Fruit fly (Drosophila melanogaster) Kc167 (cell line): ENCODE measurements around the gene CG12010.

Experiments
- Myc ChIP-seq: fragments of >200 bp; optimal IDR thresholded peaks from 2 replicates; lab custom pipeline; 2017; ENCODE audit warnings: missing external identifiers
- Sin3A ChIP-seq: fragments of >200 bp; optimal IDR thresholded peaks from 2 replicates; lab custom pipeline; 2018; ENCODE audit warnings: missing external identifiers
- h ChIP-seq: fragments of >200 bp; optimal IDR thresholded peaks from 3 replicates; lab custom pipeline; 2018; ENCODE audit warnings: missing external identifiers
- insv ChIP-seq: fragments of >200 bp; optimal IDR thresholded peaks from 3 replicates; lab custom pipeline; 2018; ENCODE audit warnings: missing external identifiers
- psq ChIP-seq: fragments of >200 bp; optimal IDR thresholded peaks from 2 replicates; lab custom pipeline; 2017; ENCODE audit warnings: missing external identifiers
- ttk ChIP-seq: sonication (Bioruptor generic); optimal IDR thresholded peaks from 2 replicates; lab custom pipeline; 2017; ENCODE audit warnings: missing external identifiers

Gene CG12010

DNA sequence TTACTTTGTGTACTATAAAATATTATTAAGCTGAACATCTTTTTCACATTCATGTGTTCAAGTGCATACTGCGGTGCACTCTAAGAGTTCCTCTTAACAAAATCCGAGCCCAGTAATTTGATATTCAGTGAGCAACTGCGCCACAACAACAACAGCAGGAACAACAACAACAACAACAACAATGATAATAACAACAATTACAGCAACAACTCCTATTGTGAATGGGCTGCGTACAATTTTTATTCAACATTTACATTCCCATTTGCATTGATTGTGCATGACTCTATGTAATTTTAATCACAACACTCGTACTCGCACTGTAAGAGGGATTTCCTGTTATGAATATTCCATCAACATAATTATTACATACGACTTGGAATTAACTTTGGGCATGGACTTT, 13.5 kb downstream of the CG12010 start:
- TF ChIP-seq h (lab: Kevin White, UChicago) (no peak), psq (no peak), Sin3A (lab: Kevin White, UChicago) (no peak), ttk (lab: Kevin White, UChicago) (no peak), Myc (lab: Kevin White, UChicago) (no peak), insv (lab: Kevin White, UChicago) (no peak)

- no peak for TF ChIP-seq ttk (lab: Kevin White, UChicago)
- TF ChIP-seq Sin3A (lab: Kevin White, UChicago) = no peak
- no peak for TF ChIP-seq insv (lab: Kevin White, UChicago)
- TF ChIP-seq h (lab: Kevin White, UChicago) = no peak
- TF ChIP-seq Myc (lab: Kevin White, UChicago) = no peak
These were observed 14.9 kb downstream of the CG12010 start for dm6 chr3L:3388708-3389665.

dm6 chr3L:3389666-3390059, 15.6 kb downstream of the CG12010 start:
- no peak for TF ChIP-seq ttk (lab: Kevin White, UChicago)
- peak; percentile 46 for TF ChIP-seq h (lab: Kevin White, UChicago)

- TF ChIP-seq Myc (lab: Kevin White, UChicago) (no peak), insv (lab: Kevin White, UChicago) (no peak), psq (no peak), Sin3A (lab: Kevin White, UChicago) (no peak), ttk (lab: Kevin White, UChicago) (no peak), h (lab: Kevin White, UChicago) (no peak)
These were observed 16.4 kb downstream of the CG12010 start for dm6 chr3L:3390525-3390924.

DNA sequence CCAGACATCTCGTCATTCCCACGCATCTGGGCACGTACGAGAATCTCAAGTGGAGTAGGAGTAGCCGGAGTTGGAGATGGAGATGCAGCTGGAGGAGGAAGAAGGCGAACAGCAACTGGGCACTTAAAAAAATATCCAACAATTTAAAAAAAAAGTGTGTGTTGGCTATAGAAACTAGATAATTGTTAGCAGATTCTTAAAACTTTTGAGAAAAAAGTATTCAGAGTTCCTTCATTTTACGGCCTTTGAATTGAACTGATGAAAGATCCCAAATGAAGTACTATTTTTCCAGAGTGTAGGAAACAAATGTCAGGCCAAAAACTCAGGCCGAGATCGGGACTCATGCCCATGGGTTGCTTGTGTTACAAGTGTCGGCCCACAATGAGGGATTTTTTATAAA, 17.8 kb downstream of the CG12010 start:
- no peak for TF ChIP-seq h (lab: Kevin White, UChicago)
- TF ChIP-seq Sin3A (lab: Kevin White, UChicago) = no peak
- no peak for TF ChIP-seq insv (lab: Kevin White, UChicago)
- no peak for TF ChIP-seq psq
- no peak for TF ChIP-seq ttk (lab: Kevin White, UChicago)
- TF ChIP-seq Myc (lab: Kevin White, UChicago) = no peak

- TF ChIP-seq insv (lab: Kevin White, UChicago) (no peak), psq (no peak), ttk (lab: Kevin White, UChicago) (no peak), Myc (lab: Kevin White, UChicago) (no peak), Sin3A (lab: Kevin White, UChicago) (no peak), h (lab: Kevin White, UChicago) (no peak)
These were observed 20.1 kb downstream of the CG12010 start for dm6 chr3L:3393951-3394834.

DNA sequence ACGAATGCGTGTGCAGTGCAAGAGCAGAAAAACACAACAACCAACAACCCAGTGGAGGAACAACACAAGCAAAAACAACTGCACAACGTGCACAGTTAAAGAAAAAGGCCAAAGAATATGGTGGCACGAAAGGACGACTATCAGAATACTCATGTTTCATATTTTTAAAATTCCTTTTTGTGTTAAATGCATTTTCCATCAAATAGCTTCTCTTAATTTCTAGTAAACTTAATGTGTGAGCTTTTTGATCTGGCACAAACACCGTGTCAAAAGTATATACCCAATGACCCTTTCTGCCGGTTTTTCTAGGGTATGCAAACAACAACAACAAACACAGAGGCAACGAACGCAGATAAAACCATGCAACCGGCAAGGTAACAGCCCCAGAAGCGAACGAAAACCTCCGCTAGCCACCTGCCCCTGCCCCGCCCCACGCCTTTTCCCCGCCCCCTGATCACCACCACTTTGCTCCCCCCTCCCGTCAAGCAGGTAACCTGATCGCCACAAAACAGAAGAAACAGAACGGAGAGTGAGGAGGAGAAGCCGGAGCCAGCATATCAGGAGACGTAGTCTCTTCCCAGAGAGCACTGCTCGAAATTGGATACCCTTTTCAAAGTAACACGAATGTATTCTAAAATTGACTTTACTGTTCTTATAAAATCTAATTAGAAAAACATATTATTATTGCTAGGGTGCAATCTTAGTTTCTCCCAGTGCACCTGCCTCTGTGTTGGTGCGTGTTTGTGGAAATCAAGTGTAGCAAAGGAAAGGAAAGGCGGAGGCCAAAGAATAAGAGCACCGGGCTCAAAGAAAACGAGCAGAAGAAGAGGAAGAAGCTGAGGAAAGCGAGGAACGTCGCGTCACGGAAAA, 21.0 kb downstream of the CG12010 start:
- TF ChIP-seq psq (no peak), h (lab: Kevin White, UChicago) (no peak), Myc (lab: Kevin White, UChicago) (no peak), Sin3A (lab: Kevin White, UChicago) (no peak), insv (lab: Kevin White, UChicago) (no peak)

DNA sequence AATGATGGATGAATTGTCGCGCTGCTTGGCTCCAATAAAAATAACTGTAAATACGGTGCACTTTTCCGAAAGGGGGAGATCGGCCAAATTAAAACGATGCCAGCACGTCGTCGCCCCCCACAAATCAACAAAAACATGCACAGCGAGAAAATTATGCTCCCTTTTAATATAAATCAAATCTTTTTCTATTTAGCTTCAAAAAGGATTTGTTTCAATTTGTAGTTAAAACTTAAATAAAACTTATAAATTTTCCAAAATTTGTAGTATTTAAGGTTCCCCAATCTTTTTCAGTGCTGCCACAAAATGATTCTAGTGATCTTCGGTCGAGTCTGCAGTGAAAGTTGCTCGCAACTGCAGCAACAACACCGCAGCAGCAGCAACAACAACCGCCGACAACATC, 22.0 kb downstream of the CG12010 start:
- TF ChIP-seq psq (no peak), Sin3A (lab: Kevin White, UChicago) (no peak), Myc (lab: Kevin White, UChicago) (no peak), insv (lab: Kevin White, UChicago) (no peak), h (lab: Kevin White, UChicago) (no peak), ttk (lab: Kevin White, UChicago) (no peak)

DNA sequence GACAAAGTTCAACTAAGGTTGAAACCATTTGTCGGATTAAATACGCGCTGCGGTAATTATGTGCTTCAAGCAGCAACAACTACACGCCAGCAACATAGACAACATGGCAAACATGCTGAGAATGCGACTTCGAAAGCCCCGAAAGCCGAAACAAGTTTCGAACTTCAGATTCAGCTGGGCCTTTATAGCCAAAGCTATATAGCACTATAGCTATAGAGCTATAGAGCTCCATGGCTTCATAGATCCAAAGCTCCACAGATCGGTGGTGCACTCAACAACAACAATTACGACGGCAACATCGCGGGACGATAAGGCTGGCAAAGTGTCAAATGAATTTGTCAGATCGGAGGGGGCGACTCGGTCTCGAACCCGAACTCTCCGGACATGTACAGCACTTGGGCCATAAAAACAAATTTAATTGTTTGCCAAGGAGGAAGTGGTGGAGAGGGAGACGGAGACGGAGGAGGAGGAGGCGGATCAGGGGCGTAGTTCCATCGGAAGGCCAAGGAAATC, 23.3 kb downstream of the CG12010 start:
- TF ChIP-seq ttk (lab: Kevin White, UChicago) (no peak), h (lab: Kevin White, UChicago) (no peak), Myc (lab: Kevin White, UChicago) (no peak), insv (lab: Kevin White, UChicago) (no peak), psq (no peak), Sin3A (lab: Kevin White, UChicago) (no peak)

DNA sequence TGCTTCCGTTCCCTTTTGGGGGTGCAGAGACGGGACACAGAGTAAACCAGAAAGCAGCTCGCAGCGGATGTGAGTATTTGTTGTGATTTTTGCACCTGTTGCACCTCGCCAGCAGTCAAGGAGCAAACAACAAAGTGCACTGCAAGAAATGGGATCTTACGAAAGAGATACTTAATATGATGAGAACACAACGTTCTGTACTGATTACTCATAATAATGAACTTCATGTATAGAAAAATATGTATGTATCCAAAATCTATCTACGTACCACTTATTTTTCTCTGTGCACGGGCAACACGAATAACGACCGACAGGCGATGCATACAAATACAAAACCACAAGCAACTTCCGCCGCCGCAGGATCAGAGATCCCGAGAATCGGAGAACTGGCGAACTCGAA, 23.8 kb downstream of the CG12010 start:
- no peak for TF ChIP-seq psq
- TF ChIP-seq h (lab: Kevin White, UChicago) = no peak

dm6 chr3L:3398496-3398895, 24.4 kb downstream of the CG12010 start:
- TF ChIP-seq h (lab: Kevin White, UChicago) (no peak), psq (no peak), insv (lab: Kevin White, UChicago) (no peak), Sin3A (lab: Kevin White, UChicago) (no peak), Myc (lab: Kevin White, UChicago) (no peak), ttk (lab: Kevin White, UChicago) (no peak)
